Fruit fly (Drosophila melanogaster) whole organism, embryonic: ENCODE data around the gene mRpL3.

Experiments used
- Atf-2 ChIP-seq: fragments of 200-800 bp; sonication (Bioruptor generic); optimal IDR thresholded peaks from 2 replicates; lab custom pipeline; 2016; ENCODE audit warnings: missing biosample characterization, missing genetic modification characterization
- Atf3 ChIP-seq: fragments of 200-800 bp; sonication (Bioruptor generic); optimal IDR thresholded peaks from 3 replicates; lab custom pipeline; 2016; ENCODE audit warnings: missing biosample characterization, missing genetic modification characterization
- CG10462 ChIP-seq: fragments of 200-800 bp; sonication (Bioruptor generic); optimal IDR thresholded peaks from 2 replicates; lab custom pipeline; 2016; ENCODE audit warnings: missing biosample characterization, missing genetic modification characterization
- CG11456 ChIP-seq: fragments of 200-800 bp; sonication (Bioruptor generic); IDR thresholded peaks from 3 replicates; pipeline ENCODE4 v1.3.6; 2022; ENCODE audit warnings: missing biosample characterization, missing genetic modification characterization
- CG12744 ChIP-seq: fragments of 200-800 bp; sonication (Bioruptor generic); optimal IDR thresholded peaks from 2 replicates; lab custom pipeline; 2016; ENCODE audit warnings: missing biosample characterization, missing genetic modification characterization
- CG14050 ChIP-seq: fragments of 200-800 bp; sonication (Bioruptor generic); IDR thresholded peaks from 3 replicates; pipeline ENCODE4 v1.3.6; 2022; ENCODE audit warnings: missing biosample characterization, missing genetic modification characterization
- CG14860 ChIP-seq: fragments of 200-800 bp; sonication (Bioruptor generic); IDR thresholded peaks from 3 replicates; pipeline ENCODE4 v1.3.6; 2022; ENCODE audit warnings: missing biosample characterization, missing genetic modification characterization; ENCODE audit not compliant: partially characterized antibody
- CG15479 ChIP-seq: fragments of 200-800 bp; sonication (Bioruptor generic); optimal IDR thresholded peaks from 3 replicates; lab custom pipeline; 2019; ENCODE audit warnings: missing biosample characterization, mild to moderate bottlenecking, missing genetic modification characterization, moderate library complexity
- CG16815 ChIP-seq: fragments of 200-800 bp; sonication (Bioruptor generic); optimal IDR thresholded peaks from 3 replicates; lab custom pipeline; 2017; ENCODE audit warnings: missing biosample characterization, mild to moderate bottlenecking, missing genetic modification characterization
- CG17802 ChIP-seq: fragments of 200-800 bp; sonication (Bioruptor generic); optimal IDR thresholded peaks from 2 replicates; lab custom pipeline; 2018; ENCODE audit warnings: missing biosample characterization, mild to moderate bottlenecking, missing genetic modification characterization, moderate library complexity
- CG18599 ChIP-seq: fragments of 200-800 bp; sonication (Bioruptor generic); optimal IDR thresholded peaks from 3 replicates; lab custom pipeline; 2017; ENCODE audit warnings: missing biosample characterization, missing genetic modification characterization, mild to moderate bottlenecking, moderate library complexity, missing genetic modification reagents
- CG30403 ChIP-seq: fragments of 200-800 bp; sonication (Bioruptor generic); optimal IDR thresholded peaks from 3 replicates; lab custom pipeline; 2016; ENCODE audit warnings: missing biosample characterization, missing genetic modification characterization
- CG33213 ChIP-seq: fragments of 200-800 bp; sonication (Bioruptor generic); optimal IDR thresholded peaks from 3 replicates; lab custom pipeline; 2016; ENCODE audit warnings: missing biosample characterization, missing genetic modification characterization
- CG3838 ChIP-seq: fragments of 200-800 bp; sonication (Bioruptor generic); optimal IDR thresholded peaks from 3 replicates; lab custom pipeline; 2016; ENCODE audit warnings: missing biosample characterization, missing genetic modification characterization
- CG3847 ChIP-seq: fragments of 200-800 bp; sonication (Bioruptor generic); IDR thresholded peaks from 2 replicates; pipeline ENCODE4 v1.3.6; 2022; ENCODE audit warnings: missing biosample characterization, missing genetic modification characterization
- CG4730 ChIP-seq: fragments of 200-800 bp; sonication (Bioruptor generic); IDR thresholded peaks from 2 replicates; pipeline ENCODE4 v1.3.6; 2022; ENCODE audit warnings: missing biosample characterization, missing genetic modification characterization
- CG6272 ChIP-seq: fragments of 200-800 bp; sonication (Bioruptor generic); IDR thresholded peaks from 2 replicates; pipeline ENCODE4 v1.3.6; 2022; ENCODE audit warnings: missing biosample characterization, missing genetic modification characterization
- CG9932 ChIP-seq: fragments of 200-800 bp; sonication (Bioruptor generic); IDR thresholded peaks from 2 replicates; pipeline ENCODE4 v1.3.6; 2022; ENCODE audit warnings: missing biosample characterization, missing genetic modification characterization
- Chrac-16 ChIP-seq: fragments of 200-800 bp; sonication (Bioruptor generic); optimal IDR thresholded peaks from 3 replicates; lab custom pipeline; 2016; ENCODE audit warnings: missing biosample characterization, missing genetic modification characterization
- Dek ChIP-seq: fragments of 200-800 bp; sonication (Bioruptor generic); optimal IDR thresholded peaks from 3 replicates; lab custom pipeline; 2019; ENCODE audit warnings: missing biosample characterization, mild to moderate bottlenecking, missing genetic modification characterization, moderate library complexity
- Dref ChIP-seq: fragments of 200-800 bp; sonication (Bioruptor generic); IDR thresholded peaks from 2 replicates; pipeline ENCODE4 v1.3.6; 2022; ENCODE audit warnings: missing biosample characterization, missing genetic modification characterization
- Ets65A ChIP-seq: fragments of 200-800 bp; sonication (Bioruptor generic); peaks from one replicate; lab custom pipeline; 2016; ENCODE audit warnings: missing biosample characterization, missing genetic modification characterization
- Fer2 ChIP-seq: fragments of 200-800 bp; sonication (Bioruptor generic); optimal IDR thresholded peaks from 2 replicates; lab custom pipeline; 2018; ENCODE audit warnings: missing biosample characterization, mild to moderate bottlenecking, missing genetic modification characterization, moderate library complexity
- Gsc ChIP-seq: fragments of 200-800 bp; sonication (Bioruptor generic); IDR thresholded peaks from 2 replicates; pipeline ENCODE4 v1.3.6; 2022; ENCODE audit warnings: missing biosample characterization, missing genetic modification characterization
- HmgZ ChIP-seq: fragments of 200-800 bp; sonication (Bioruptor generic); optimal IDR thresholded peaks from 2 replicates; lab custom pipeline; 2018; ENCODE audit warnings: missing biosample characterization, mild to moderate bottlenecking, missing genetic modification characterization
- Jarid2 ChIP-seq: fragments of 200-800 bp; sonication (Bioruptor generic); optimal IDR thresholded peaks from 3 replicates; lab custom pipeline; 2017; ENCODE audit warnings: mild to moderate bottlenecking, missing biosample characterization, missing genetic modification reagents, missing genetic modification characterization
- Lhr ChIP-seq: fragments of 200-800 bp; sonication (Bioruptor generic); optimal IDR thresholded peaks from 3 replicates; lab custom pipeline; 2017; ENCODE audit warnings: mild to moderate bottlenecking, missing biosample characterization, missing genetic modification reagents, missing genetic modification characterization
- Max ChIP-seq: fragments of 200-800 bp; sonication (Bioruptor generic); optimal IDR thresholded peaks from 2 replicates; lab custom pipeline; 2016; ENCODE audit warnings: missing biosample characterization, mild to moderate bottlenecking, missing genetic modification characterization
- Ptx1 ChIP-seq: fragments of 200-800 bp; sonication (Bioruptor generic); IDR thresholded peaks from 2 replicates; pipeline ENCODE4 v1.3.6; 2022; ENCODE audit warnings: missing biosample characterization, missing genetic modification characterization
- Ravus ChIP-seq: fragments of 200-800 bp; sonication (Bioruptor generic); IDR thresholded peaks from 2 replicates; pipeline ENCODE4 v1.3.6; 2022; ENCODE audit warnings: missing biosample characterization, missing genetic modification characterization
- Side ChIP-seq: fragments of 200-800 bp; sonication (Bioruptor generic); optimal IDR thresholded peaks from 2 replicates; lab custom pipeline; 2016; ENCODE audit warnings: missing biosample characterization, missing genetic modification characterization
- Sry-β ChIP-seq: fragments of 200-800 bp; sonication (Bioruptor generic); optimal IDR thresholded peaks from 2 replicates; lab custom pipeline; 2018; ENCODE audit warnings: missing biosample characterization, mild to moderate bottlenecking, missing genetic modification characterization, moderate library complexity
- Trl ChIP-seq, 3 experiments: fragments of >200 bp in 2 of 3; fragments of 200-800 bp in 1 of 3; sonication (Bioruptor generic) in 1 of 3; optimal IDR thresholded peaks; 2 replicates in 1 of 3; 3 replicates in 2 of 3; lab custom pipeline; 2016 to 2017; ENCODE audit warnings: missing biosample characterization in 1 of 3, missing genetic modification characterization in 1 of 3
- ato ChIP-seq: fragments of 200-800 bp; sonication (Bioruptor generic); IDR thresholded peaks from 2 replicates; pipeline ENCODE4 v1.3.6; 2022; ENCODE audit warnings: missing biosample characterization, missing genetic modification characterization; ENCODE audit not compliant: partially characterized antibody
- bab2 ChIP-seq: fragments of 200-800 bp; sonication (Bioruptor generic); optimal IDR thresholded peaks from 2 replicates; lab custom pipeline; 2016; ENCODE audit warnings: missing biosample characterization, missing genetic modification characterization
- br ChIP-seq: fragments of >200 bp; optimal IDR thresholded peaks from 2 replicates; lab custom pipeline; 2017
- esg ChIP-seq: fragments of 200-800 bp; sonication (Bioruptor generic); conservative IDR thresholded peaks from 2 replicates; pipeline ENCODE4 v1.3.6; 2022; ENCODE audit warnings: missing biosample characterization, missing genetic modification characterization
- ftz-f1 ChIP-seq: fragments of 200-800 bp; sonication (Bioruptor generic); optimal IDR thresholded peaks from 2 replicates; lab custom pipeline; 2016; ENCODE audit warnings: missing biosample characterization, missing genetic modification characterization
- gcm ChIP-seq: fragments of 200-800 bp; sonication (Bioruptor generic); optimal IDR thresholded peaks from 2 replicates; lab custom pipeline; 2019; ENCODE audit warnings: missing biosample characterization, mild to moderate bottlenecking, missing genetic modification characterization, moderate library complexity
- gem ChIP-seq: fragments of 200-800 bp; sonication (Bioruptor generic); optimal IDR thresholded peaks from 2 replicates; lab custom pipeline; 2019; ENCODE audit warnings: missing biosample characterization, mild to moderate bottlenecking, missing genetic modification characterization, moderate library complexity
- klu ChIP-seq: fragments of 200-800 bp; sonication (Bioruptor generic); IDR thresholded peaks from 2 replicates; pipeline ENCODE4 v1.3.6; 2022; ENCODE audit warnings: missing biosample characterization, missing genetic modification characterization
- luna ChIP-seq: fragments of 200-800 bp; sonication (Bioruptor generic); optimal IDR thresholded peaks from 2 replicates; lab custom pipeline; 2016; ENCODE audit warnings: missing biosample characterization, missing genetic modification characterization
- mirr ChIP-seq: fragments of 200-800 bp; sonication (Bioruptor generic); optimal IDR thresholded peaks from 3 replicates; lab custom pipeline; 2018; ENCODE audit warnings: missing biosample characterization, mild to moderate bottlenecking, missing genetic modification characterization
- pho ChIP-seq: fragments of 200-800 bp; sonication (Bioruptor generic); optimal IDR thresholded peaks from 2 replicates; lab custom pipeline; 2016; ENCODE audit warnings: missing biosample characterization, missing genetic modification characterization
- pros ChIP-seq: fragments of 200-800 bp; sonication (Bioruptor generic); optimal IDR thresholded peaks from 3 replicates; lab custom pipeline; 2019; ENCODE audit warnings: missing biosample characterization, mild to moderate bottlenecking, missing genetic modification characterization, moderate library complexity
- pzg ChIP-seq: fragments of 200-800 bp; sonication (Bioruptor generic); optimal IDR thresholded peaks from 3 replicates; lab custom pipeline; 2018; ENCODE audit warnings: missing biosample characterization, mild to moderate bottlenecking, missing genetic modification characterization, moderate library complexity
- repo ChIP-seq: fragments of 200-800 bp; sonication (Bioruptor generic); optimal IDR thresholded peaks from 2 replicates; lab custom pipeline; 2016; ENCODE audit warnings: missing biosample characterization, missing genetic modification characterization
- sob ChIP-seq: fragments of 200-800 bp; sonication (Bioruptor generic); IDR thresholded peaks from 2 replicates; pipeline ENCODE4 v1.3.6; 2022; ENCODE audit warnings: missing biosample characterization, missing genetic modification characterization
- stwl ChIP-seq: fragments of 200-800 bp; sonication (Bioruptor generic); optimal IDR thresholded peaks from 3 replicates; lab custom pipeline; 2018; ENCODE audit warnings: missing biosample characterization, mild to moderate bottlenecking, missing genetic modification characterization, moderate library complexity
- usp ChIP-seq: fragments of >200 bp; optimal IDR thresholded peaks from 2 replicates; lab custom pipeline; 2017; ENCODE audit warnings: missing biosample characterization, missing genetic modification characterization
- zen2 ChIP-seq: fragments of 200-800 bp; sonication (Bioruptor generic); IDR thresholded peaks from 3 replicates; pipeline ENCODE4 v1.3.6; 2022; ENCODE audit warnings: missing biosample characterization, missing genetic modification characterization; ENCODE audit not compliant: partially characterized antibody

mRpL3 gene

DNA sequence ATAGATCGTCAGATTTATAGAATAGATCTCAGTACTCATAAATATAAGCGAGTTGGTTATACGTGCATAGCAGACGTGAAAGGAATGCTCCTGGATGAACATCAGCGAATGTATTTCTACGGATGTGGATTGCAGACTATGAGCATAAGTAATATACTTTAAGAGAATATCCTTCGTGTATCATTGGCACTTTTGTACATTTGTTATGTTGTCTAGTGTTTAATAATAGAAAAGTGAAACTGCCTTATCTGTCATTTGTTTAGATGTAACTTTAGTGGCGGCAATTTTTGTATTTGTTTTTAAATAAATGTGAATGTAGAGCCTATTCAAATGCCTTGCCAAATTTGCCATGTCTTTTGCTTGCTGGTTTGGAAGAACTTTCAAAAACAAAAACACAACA is 11.6 kb downstream of the mRpL3 start, which contains the start of gene CG43672:
Gene CG43672, plus strand, starts transcription at position 301 of the 400 bp plus-strand sequence.
- TF ChIP-seq pho (GFP tag; lab: Kevin White, UChicago) = no peak
- TF ChIP-seq Side (GFP tag; lab: Kevin White, UChicago) = no peak
- no peak for TF ChIP-seq klu (GFP tag; lab: Robert Waterston, UW)
- no peak for TF ChIP-seq CG3838 (GFP tag; lab: Kevin White, UChicago)
- no peak for TF ChIP-seq repo
- TF ChIP-seq CG9932 (GFP tag; lab: Robert Waterston, UW) = no peak
- TF ChIP-seq Sry-β = no peak
- TF ChIP-seq CG11456 (GFP tag; lab: Robert Waterston, UW) = no peak
- TF ChIP-seq sob (GFP tag; lab: Robert Waterston, UW) = no peak
- no peak for TF ChIP-seq bab2
- no peak for TF ChIP-seq esg (GFP tag; lab: Robert Waterston, UW)
- no peak for TF ChIP-seq Ets65A (GFP tag; lab: Kevin White, UChicago)
- TF ChIP-seq Atf-2 (GFP tag; lab: Kevin White, UChicago) = no peak
- TF ChIP-seq CG6272 (GFP tag; lab: Robert Waterston, UW) = no peak
- TF ChIP-seq pros = no peak
- no peak for TF ChIP-seq CG4730 (GFP tag; lab: Robert Waterston, UW)
- no peak for TF ChIP-seq CG17802
- no peak for TF ChIP-seq gem (tag; lab: Kevin White, UChicago)
- TF ChIP-seq gcm (GFP tag; lab: Kevin White, UChicago) = no peak
- no peak for TF ChIP-seq br (lab: Kevin White, UChicago)

dm6 chrX:15778846-15779245 is 17.8 kb downstream of the mRpL3 start, which contains the start of gene CG43673:
Gene CG43673, plus strand, starts transcription at chrX:15779146.
- no peak for TF ChIP-seq Lhr (GFP tag; lab: Kevin White, UChicago)
- no peak for TF ChIP-seq ftz-f1 (GFP tag; lab: Kevin White, UChicago)
- TF ChIP-seq Ravus (GFP tag; lab: Robert Waterston, UW) = no peak
- no peak for TF ChIP-seq CG14050
- TF ChIP-seq CG12744 (GFP tag; lab: Kevin White, UChicago) = no peak
- TF ChIP-seq Trl (optimal IDR thresholded peaks at IDR 0.05; lab: Kevin White, UChicago) = no peak
- TF ChIP-seq Trl (GFP tag; optimal IDR thresholded peaks at IDR 0.05; lab: Kevin White, UChicago) = no peak
- no peak for TF ChIP-seq usp
- TF ChIP-seq pzg = no peak
- TF ChIP-seq klu (GFP tag; lab: Robert Waterston, UW) = no peak
- TF ChIP-seq CG3847 (GFP tag; lab: Robert Waterston, UW) = no peak
- TF ChIP-seq HmgZ (tag; lab: Kevin White, UChicago) = no peak
- no peak for TF ChIP-seq ato (GFP tag; lab: Robert Waterston, UW)
- TF ChIP-seq Max (GFP tag; lab: Kevin White, UChicago) = no peak
- no peak for TF ChIP-seq stwl (tag; lab: Kevin White, UChicago)
- TF ChIP-seq Ptx1 = no peak
- no peak for TF ChIP-seq Dek
- TF ChIP-seq CG15479 (GFP tag; lab: Kevin White, UChicago) = no peak
- no peak for TF ChIP-seq Sry-β

DNA sequence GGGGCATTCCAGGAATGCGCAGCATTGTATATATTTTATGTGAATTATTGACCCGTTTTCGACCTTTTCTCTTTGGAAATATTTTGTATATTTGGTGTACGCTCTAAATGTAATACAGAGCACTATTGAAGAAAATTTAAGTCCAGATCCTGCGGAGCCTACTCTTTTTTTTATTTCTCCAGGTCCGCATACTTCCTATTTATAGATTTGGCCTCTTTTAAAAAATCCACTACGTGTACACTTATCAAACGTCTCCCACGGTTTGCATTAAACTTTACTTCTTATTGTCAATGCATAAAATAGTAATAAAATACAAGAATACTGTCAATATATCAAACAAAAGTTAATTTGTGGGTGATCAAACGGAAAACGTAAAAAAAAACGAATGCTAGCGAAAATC is 22.6 kb downstream of the mRpL3 start, which contains the start of gene Efhc1.1:
Gene Efhc1.1, minus strand, starts transcription at position 101 of the 400 bp plus-strand sequence.
- TF ChIP-seq Fer2 (tag; lab: Kevin White, UChicago) (no peak), gcm (GFP tag; lab: Kevin White, UChicago) (no peak), mirr (no peak), Gsc (no peak), CG33213 (no peak), Dref (GFP tag; lab: Robert Waterston, UW) (no peak), bab2 (no peak), Chrac-16 (GFP tag; lab: Kevin White, UChicago) (no peak), zen2 (GFP tag; lab: Robert Waterston, UW) (no peak), CG16815 (GFP tag; lab: Kevin White, UChicago) (no peak), Atf3 (GFP tag; lab: Kevin White, UChicago) (no peak), CG30403 (no peak), Jarid2 (GFP tag; lab: Kevin White, UChicago) (no peak), CG10462 (GFP tag; lab: Kevin White, UChicago) (no peak), CG14860 (GFP tag; lab: Robert Waterston, UW) (no peak), luna (GFP tag; lab: Kevin White, UChicago) (no peak), CG18599 (GFP tag; lab: Kevin White, UChicago) (no peak)
